Fruit fly (Drosophila melanogaster) whole organism, larva: ENCODE data around the gene CG32603.

Source experiments
- noc ChIP-seq: fragments of 200-800 bp; sonication (Bioruptor generic); optimal IDR thresholded peaks from 3 replicates; lab custom pipeline; 2019; ENCODE audit warnings: missing biosample characterization, mild to moderate bottlenecking, missing genetic modification characterization, moderate library complexity

CG32603 gene

DNA sequence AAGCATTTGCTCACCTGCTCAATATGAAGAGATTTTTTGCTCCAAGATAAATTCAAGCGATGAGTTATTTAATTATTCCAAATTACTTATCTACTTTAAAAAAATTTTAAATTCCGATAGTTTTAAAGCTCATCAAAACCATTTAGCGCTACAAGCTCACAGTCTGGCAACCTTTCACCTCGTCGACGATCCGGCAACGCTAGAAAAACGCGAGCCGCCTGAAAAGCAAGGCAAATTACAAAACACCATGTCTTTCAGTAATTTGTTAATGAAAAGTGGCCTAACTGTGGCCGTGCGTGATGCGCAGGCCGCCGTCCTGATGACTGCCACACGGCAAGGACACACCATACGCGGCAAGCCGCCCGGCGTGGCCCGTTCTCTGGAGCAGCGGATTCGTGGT is 41.7 kb downstream of the CG32603 start, which contains the start of gene mRpL38:
Gene mRpL38 (plus strand): TSS at position 197 of the 400 bp plus-strand sequence.
- TF ChIP-seq noc (tag; lab: Kevin White, UChicago), result no peak

DNA sequence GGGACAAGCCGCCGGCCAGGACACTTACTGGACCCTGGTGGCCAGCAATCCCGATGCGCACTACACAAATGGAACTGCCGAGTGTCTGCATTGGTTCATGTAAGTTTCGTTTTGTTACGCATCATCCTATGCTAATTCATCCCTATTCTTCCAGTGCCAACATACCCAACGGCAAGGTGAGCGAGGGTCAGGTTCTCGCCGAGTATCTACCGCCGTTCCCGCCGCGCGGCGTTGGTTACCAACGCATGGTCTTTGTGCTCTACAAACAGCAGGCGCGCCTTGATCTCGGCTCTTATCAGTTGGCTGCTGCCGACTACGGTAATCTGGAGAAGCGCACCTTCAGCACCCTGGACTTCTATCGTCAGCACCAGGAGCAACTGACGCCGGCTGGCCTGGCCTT is 42.7 kb downstream of the CG32603 start:
- no peak for TF ChIP-seq noc (tag; lab: Kevin White, UChicago)

DNA sequence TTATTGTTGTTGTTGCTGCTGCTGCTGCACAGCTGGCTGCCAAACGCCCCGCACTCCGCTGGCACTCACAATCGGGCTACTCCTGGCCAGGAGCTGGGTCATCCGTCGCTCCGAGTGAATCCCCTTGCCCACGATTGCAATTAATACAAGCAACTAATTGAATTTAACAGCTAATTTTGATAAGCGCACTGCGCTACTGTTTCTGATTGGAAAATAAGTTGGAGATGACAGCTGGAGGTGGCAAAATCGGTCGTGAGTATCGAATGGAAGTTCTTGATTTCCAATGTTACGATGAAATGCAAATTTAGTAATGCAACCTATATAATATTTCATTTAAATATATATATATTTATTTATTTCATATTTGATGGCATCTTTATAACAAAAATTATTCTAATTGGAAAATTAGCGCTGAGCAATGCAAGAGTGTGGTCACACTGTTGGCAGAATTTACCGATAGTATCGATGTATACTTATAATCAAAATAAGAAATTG is 49.5 kb downstream of the CG32603 start, which contains the start of gene CG42271:
Gene CG42271 (minus strand): TSS at position 224 of the 495 bp plus-strand sequence.
- no peak for TF ChIP-seq noc (tag; lab: Kevin White, UChicago)

dm6 chrX:14234468-14234867 is 50.1 kb downstream of the CG32603 start:
- no peak for TF ChIP-seq noc (tag; lab: Kevin White, UChicago)
